Fruit fly (Drosophila melanogaster): ENCODE results near the gene CG43248.

Gene CG43248

DNA sequence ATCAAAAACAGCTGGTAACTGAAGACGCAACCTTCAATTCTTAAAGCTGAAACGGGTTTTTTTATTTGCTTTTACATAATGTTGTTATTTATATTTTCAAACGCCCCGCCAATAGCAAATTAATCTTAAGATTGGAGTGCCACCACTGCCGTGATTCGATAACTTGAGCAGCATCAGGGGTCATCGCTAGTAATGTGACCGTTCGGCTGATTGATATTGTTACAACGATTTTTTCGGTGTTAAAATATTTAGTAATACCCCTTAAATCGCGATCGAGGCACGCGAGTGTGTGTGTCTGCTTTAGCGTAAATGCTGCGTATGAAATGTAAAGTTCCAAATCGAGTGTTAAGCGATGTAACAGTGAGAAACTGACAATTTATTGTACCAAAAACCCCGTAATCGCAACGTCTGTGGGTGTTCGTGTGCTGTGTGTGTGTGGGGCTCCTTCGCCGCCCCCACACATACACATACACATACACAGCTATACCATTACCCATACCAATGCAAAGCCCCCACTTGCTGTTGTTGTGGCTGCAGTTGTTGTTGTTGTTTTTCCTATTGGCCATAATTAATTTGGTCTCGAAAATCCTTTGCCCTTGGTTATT lies 34.7 kb upstream of the CG43248 start, which contains the start of gene dop:
Gene dop, plus strand, starts transcription at position 185 of the 605 bp plus-strand sequence.
- peak; percentile 20 for TF ChIP-seq Snoo (tag; optimal IDR thresholded peaks at IDR 0.05)
- no peak for TF ChIP-seq CG34367 (tag; optimal IDR thresholded peaks at IDR 0.05)
- TF ChIP-seq CG8301 (tag; optimal IDR thresholded peaks at IDR 0.05), result no peak
- TF ChIP-seq CG8159 (tag; optimal IDR thresholded peaks at IDR 0.05), result no peak
- no peak for TF ChIP-seq gl (tag; optimal IDR thresholded peaks at IDR 0.05)
- no peak for TF ChIP-seq CG4496 (GFP tag; IDR thresholded peaks at IDR 0.05)

DNA sequence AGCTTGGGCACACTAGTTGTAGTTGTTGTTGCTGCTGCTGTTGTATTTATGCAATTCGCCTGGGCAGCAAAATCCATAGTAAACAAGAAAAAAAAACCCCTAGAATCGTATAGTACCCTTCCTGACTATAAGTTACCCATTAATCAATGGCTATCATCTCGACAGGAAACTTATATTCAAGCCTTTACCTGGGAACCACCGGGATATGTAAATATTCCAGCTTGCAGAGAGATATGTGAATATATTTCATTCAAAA lies 32.5 kb upstream of the CG43248 start:
- no peak for TF ChIP-seq Pif1A (GFP tag; optimal IDR thresholded peaks at IDR 0.05)
- TF ChIP-seq rn (GFP tag; IDR thresholded peaks at IDR 0.05), result no peak

DNA sequence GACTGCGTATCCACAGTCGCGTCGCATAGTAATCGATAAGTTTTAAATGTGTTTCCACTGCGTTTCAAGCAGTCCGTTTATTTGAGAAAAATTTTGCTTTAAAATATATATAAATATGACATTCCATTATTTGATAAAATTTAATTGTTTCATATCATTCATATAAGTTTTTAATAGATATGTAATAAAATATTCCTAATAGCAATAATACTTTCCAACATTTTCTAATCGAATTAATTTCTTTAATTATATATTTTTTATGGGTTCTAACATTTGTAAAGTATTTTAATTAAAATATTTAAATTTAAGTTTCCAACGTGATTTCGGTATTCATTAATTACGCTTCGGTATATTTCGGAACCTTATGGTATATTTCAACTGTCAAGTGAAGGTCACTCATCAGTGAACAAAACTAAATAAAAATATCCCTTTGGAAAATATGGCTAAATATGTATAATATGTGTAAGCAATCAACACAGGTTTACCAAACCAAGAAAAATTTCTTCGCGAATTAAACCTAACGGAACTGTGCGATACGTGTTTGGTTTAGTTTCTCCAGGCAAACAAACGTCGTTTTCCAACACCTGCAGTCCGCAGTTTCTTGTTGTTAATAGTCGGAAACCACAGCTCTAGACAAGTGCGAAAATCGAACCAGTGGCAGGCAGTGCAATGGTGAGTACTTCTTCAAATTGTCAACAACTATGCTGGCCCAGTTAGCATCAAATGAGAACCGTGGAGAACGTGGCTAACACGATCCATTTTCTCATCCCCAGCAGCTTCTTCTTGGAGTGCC lies 32.0 kb upstream of the CG43248 start, which contains the start of the genes CG7739 and SCCRO:
Gene CG7739, minus strand, starts transcription at position 8 of the 793 bp plus-strand sequence.
Gene SCCRO, plus strand, starts transcription at position 370 of the 793 bp plus-strand sequence.
- TF ChIP-seq EcR (GFP tag; optimal IDR thresholded peaks at IDR 0.05) (no peak), CG32121 (GFP tag; IDR thresholded peaks at IDR 0.05) (peak; percentile 57; the same call in 1 of the 2 replicates), rn (GFP tag; IDR thresholded peaks at IDR 0.05) (no peak), CG13204 (GFP tag; optimal IDR thresholded peaks at IDR 0.05) (no peak), Pif1A (GFP tag; optimal IDR thresholded peaks at IDR 0.05) (no peak), Snoo (tag; optimal IDR thresholded peaks at IDR 0.05) (peak; percentile 42), CG10348 (GFP tag; IDR thresholded peaks at IDR 0.05) (no peak), CG17806 (tag; optimal IDR thresholded peaks at IDR 0.05) (peak; percentile 58), CG12605 (GFP tag; IDR thresholded peaks at IDR 0.05) (0 out of 2 replicates have a peak, but pooled peaks have one; percentile 51), CG9948 (tag; optimal IDR thresholded peaks at IDR 0.05) (peak; percentile 58), fd96Ca (GFP tag; IDR thresholded peaks at IDR 0.05) (0 out of 3 replicates have a peak, but pooled peaks have one; percentile 49), CG8159 (tag; optimal IDR thresholded peaks at IDR 0.05) (peak; percentile 25), CG34367 (tag; optimal IDR thresholded peaks at IDR 0.05) (peak; percentile 9), D1 (tag; optimal IDR thresholded peaks at IDR 0.05) (peak; percentile 45), Ets98B (GFP tag; IDR thresholded peaks at IDR 0.05) (peak; percentile 62), CG15710 (tag; optimal IDR thresholded peaks at IDR 0.05) (peak; percentile 51), CG8301 (tag; optimal IDR thresholded peaks at IDR 0.05) (peak; percentile 3), CG4496 (GFP tag; IDR thresholded peaks at IDR 0.05) (peak; percentile 71; the same call in 2 of the 3 replicates)

DNA sequence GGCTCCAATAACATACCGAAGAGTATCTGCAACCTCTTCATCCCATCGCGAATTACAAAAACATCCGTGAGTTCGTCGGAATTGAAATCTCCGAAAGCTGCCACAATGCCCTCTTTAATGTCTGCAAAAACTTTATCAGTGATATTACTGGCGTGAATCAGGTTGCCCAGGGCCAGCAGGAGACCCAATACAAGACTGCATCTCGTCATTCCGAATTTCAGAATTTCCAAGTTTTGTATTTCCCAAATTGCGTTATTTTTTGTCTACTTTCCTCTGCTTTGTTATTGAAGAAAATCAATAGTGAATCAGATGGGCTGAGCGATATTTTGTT lies 31.4 kb upstream of the CG43248 start:
- TF ChIP-seq CG9948 (tag; optimal IDR thresholded peaks at IDR 0.05), result no peak
- no peak for TF ChIP-seq EcR (GFP tag; optimal IDR thresholded peaks at IDR 0.05)
- TF ChIP-seq CG15710 (tag; optimal IDR thresholded peaks at IDR 0.05), result no peak
- no peak for TF ChIP-seq CG32121 (GFP tag; IDR thresholded peaks at IDR 0.05)
- TF ChIP-seq Pif1A (GFP tag; optimal IDR thresholded peaks at IDR 0.05), result no peak
- TF ChIP-seq CG14655 (GFP tag; optimal IDR thresholded peaks at IDR 0.05), result no peak
- TF ChIP-seq CG8301 (tag; optimal IDR thresholded peaks at IDR 0.05), result no peak

DNA sequence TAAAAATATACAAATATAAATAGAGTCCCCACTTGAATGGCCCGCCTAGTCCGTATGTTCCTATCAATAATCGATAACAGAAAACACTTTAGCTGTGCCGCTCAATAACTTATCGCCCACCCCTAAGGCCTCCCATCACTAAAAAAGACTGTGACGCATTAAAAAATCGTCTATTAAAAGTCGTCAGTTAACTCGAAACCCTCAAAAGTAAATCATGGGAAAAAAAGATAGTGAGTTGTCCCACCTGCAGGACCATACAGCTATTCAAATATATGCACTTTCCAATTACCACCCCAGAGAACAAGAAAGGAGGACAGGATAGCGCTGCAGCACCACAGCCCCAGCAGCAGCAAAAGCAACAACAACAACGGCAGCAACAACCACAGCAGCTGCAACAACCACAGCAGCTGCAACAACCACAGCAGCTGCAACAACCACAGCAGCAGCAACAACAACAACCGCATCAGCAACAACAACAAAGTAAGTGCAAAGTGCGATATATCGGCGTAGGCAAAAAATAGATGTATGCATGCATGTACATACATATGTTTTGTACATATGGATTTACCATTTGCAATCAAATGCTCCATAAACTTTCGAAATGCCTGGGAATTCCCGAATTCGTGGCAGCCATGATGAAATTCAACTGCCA lies 22.8 kb upstream of the CG43248 start, which contains the start of gene AGO2:
Gene AGO2, plus strand, starts transcription at position 121 of the 652 bp plus-strand sequence.
- TF ChIP-seq CG12605 (GFP tag; IDR thresholded peaks at IDR 0.05) (peak; percentile 92), CG13204 (GFP tag; optimal IDR thresholded peaks at IDR 0.05) (no peak), CG8159 (tag; optimal IDR thresholded peaks at IDR 0.05) (peak; percentile 75), rn (GFP tag; IDR thresholded peaks at IDR 0.05) (peak; percentile 82), CG34367 (tag; optimal IDR thresholded peaks at IDR 0.05) (no peak), Ets98B (GFP tag; IDR thresholded peaks at IDR 0.05) (peak; percentile 94), CG14655 (GFP tag; optimal IDR thresholded peaks at IDR 0.05) (peak; percentile 94), CG32121 (GFP tag; IDR thresholded peaks at IDR 0.05) (peak; percentile 93), CG9948 (tag; optimal IDR thresholded peaks at IDR 0.05) (peak; percentile 51), EcR (GFP tag; optimal IDR thresholded peaks at IDR 0.05) (peak; percentile 44), CG10348 (GFP tag; IDR thresholded peaks at IDR 0.05) (no peak), CG4496 (GFP tag; IDR thresholded peaks at IDR 0.05) (peak; percentile 96), CG8301 (tag; optimal IDR thresholded peaks at IDR 0.05) (peak; percentile 90), CG15710 (tag; optimal IDR thresholded peaks at IDR 0.05) (peak; percentile 25), fd96Ca (GFP tag; IDR thresholded peaks at IDR 0.05) (no peak), CG17806 (tag; optimal IDR thresholded peaks at IDR 0.05) (no peak), Pif1B (GFP tag; optimal IDR thresholded peaks at IDR 0.05) (no peak), D1 (tag; optimal IDR thresholded peaks at IDR 0.05) (peak; percentile 64), Pif1A (GFP tag; optimal IDR thresholded peaks at IDR 0.05) (peak; percentile 89), Snoo (tag; optimal IDR thresholded peaks at IDR 0.05) (no peak), gl (tag; optimal IDR thresholded peaks at IDR 0.05) (peak; percentile 99)

DNA sequence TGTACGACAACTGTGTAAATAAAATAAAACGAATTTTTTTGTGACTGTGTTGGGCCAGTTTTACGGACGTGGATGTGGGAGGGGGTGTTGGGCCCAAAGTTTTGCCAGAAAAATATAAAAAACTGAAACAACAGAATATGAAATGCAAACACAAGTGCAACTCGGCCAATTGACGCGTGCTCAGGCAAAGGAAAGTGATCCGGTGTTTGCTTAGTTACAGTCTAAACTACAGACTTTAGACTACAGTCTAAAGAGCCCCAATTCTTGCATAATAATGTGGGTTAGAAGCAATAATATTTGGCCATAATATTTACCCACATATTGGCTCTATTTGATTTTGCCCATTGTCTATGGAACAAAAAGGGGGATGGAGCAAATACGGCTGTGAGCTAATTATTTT lies 17.6 kb upstream of the CG43248 start:
- TF ChIP-seq Pif1A (GFP tag; optimal IDR thresholded peaks at IDR 0.05) (no peak), CG12605 (GFP tag; IDR thresholded peaks at IDR 0.05) (no peak), CG8159 (tag; optimal IDR thresholded peaks at IDR 0.05) (no peak), gl (tag; optimal IDR thresholded peaks at IDR 0.05) (no peak), CG9948 (tag; optimal IDR thresholded peaks at IDR 0.05) (no peak), EcR (GFP tag; optimal IDR thresholded peaks at IDR 0.05) (no peak), CG34367 (tag; optimal IDR thresholded peaks at IDR 0.05) (no peak), Pif1B (GFP tag; optimal IDR thresholded peaks at IDR 0.05) (no peak), fd96Ca (GFP tag; IDR thresholded peaks at IDR 0.05) (no peak), CG10348 (GFP tag; IDR thresholded peaks at IDR 0.05) (no peak), CG32121 (GFP tag; IDR thresholded peaks at IDR 0.05) (no peak), Ets98B (GFP tag; IDR thresholded peaks at IDR 0.05) (no peak), Snoo (tag; optimal IDR thresholded peaks at IDR 0.05) (no peak), CG13204 (GFP tag; optimal IDR thresholded peaks at IDR 0.05) (no peak), CG17806 (tag; optimal IDR thresholded peaks at IDR 0.05) (no peak), rn (GFP tag; IDR thresholded peaks at IDR 0.05) (no peak), CG15710 (tag; optimal IDR thresholded peaks at IDR 0.05) (no peak)
